Worm (Caenorhabditis elegans): ENCODE results near the gene sym-2.

DNA sequence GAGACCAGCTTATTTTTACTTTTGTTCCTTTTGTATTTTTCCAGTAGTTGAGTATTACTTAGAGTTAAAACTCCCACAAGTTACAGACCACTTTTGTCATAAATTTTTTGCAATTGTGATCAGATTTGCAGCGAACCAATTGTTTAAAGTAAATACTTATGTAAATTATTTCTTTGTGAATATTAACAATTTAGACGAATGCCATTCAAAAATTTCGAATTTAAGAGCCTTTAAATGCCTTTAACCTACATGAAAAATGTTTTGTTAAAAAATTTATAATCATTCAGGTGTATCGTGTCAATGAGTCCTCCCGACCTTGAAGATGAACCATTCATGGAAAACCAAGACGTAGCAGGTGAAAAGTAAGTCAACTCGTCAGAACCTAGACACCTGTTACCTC is 42.3 kb downstream of the sym-2 start, which contains the start of gene W07A12.4:
- TF ChIP-seq sea-2 (GFP tag; optimal IDR thresholded peaks at IDR 0.05) (no peak), ztf-11 (tag; optimal IDR thresholded peaks at IDR 0.05) (no peak), elt-1 (tag; optimal IDR thresholded peaks at IDR 0.05) (no peak), lin-39 (tag; optimal IDR thresholded peaks at IDR 0.05) (no peak), elt-3 (tag; optimal IDR thresholded peaks at IDR 0.05) (no peak), ceh-9 (tag; optimal IDR thresholded peaks at IDR 0.05) (no peak), nhr-11 (tag; optimal IDR thresholded peaks at IDR 0.05) (no peak)
